Fruit fly (Drosophila melanogaster): ENCODE data around the gene MetRS-m.

MetRS-m gene

dm6 chr3R:14291431-14291830 is 31.6 kb upstream of the MetRS-m start:
- TF ChIP-seq CG17806 (tag; optimal IDR thresholded peaks at IDR 0.05) = peak; percentile 88
- peak; percentile 81 for TF ChIP-seq Ets98B (GFP tag; IDR thresholded peaks at IDR 0.05)
- TF ChIP-seq EcR (GFP tag; optimal IDR thresholded peaks at IDR 0.05) = peak; percentile 83
- peak; percentile 84 for TF ChIP-seq CG15710 (tag; optimal IDR thresholded peaks at IDR 0.05)
- peak; percentile 85 for TF ChIP-seq CG8159 (tag; optimal IDR thresholded peaks at IDR 0.05)
- peak; percentile 77 for TF ChIP-seq D1 (tag; optimal IDR thresholded peaks at IDR 0.05)
- TF ChIP-seq CG34367 (tag; optimal IDR thresholded peaks at IDR 0.05) = peak; percentile 82
- TF ChIP-seq CG13204 (GFP tag; optimal IDR thresholded peaks at IDR 0.05) = peak; percentile 79
- peak; percentile 80 for TF ChIP-seq CG32121 (GFP tag; IDR thresholded peaks at IDR 0.05)
- TF ChIP-seq CG8301 (tag; optimal IDR thresholded peaks at IDR 0.05) = peak; percentile 90
- TF ChIP-seq CG14655 (GFP tag; optimal IDR thresholded peaks at IDR 0.05) = peak; percentile 91
- peak; percentile 50; the same call in 1 of the 2 replicates for TF ChIP-seq rn (GFP tag; IDR thresholded peaks at IDR 0.05)
- TF ChIP-seq fd96Ca (GFP tag; IDR thresholded peaks at IDR 0.05) = peak; percentile 61
- peak; percentile 85 for TF ChIP-seq CG9948 (tag; optimal IDR thresholded peaks at IDR 0.05)
- TF ChIP-seq gl (tag; optimal IDR thresholded peaks at IDR 0.05) = peak; percentile 76
- peak; percentile 73 for TF ChIP-seq Snoo (tag; optimal IDR thresholded peaks at IDR 0.05)
- peak; percentile 78 for TF ChIP-seq Pif1B (GFP tag; optimal IDR thresholded peaks at IDR 0.05)
- TF ChIP-seq CG10348 (GFP tag; IDR thresholded peaks at IDR 0.05) = 0 out of 2 replicates have a peak, but pooled peaks have one; percentile 9
- TF ChIP-seq CG12605 (GFP tag; IDR thresholded peaks at IDR 0.05) = peak; percentile 81
- TF ChIP-seq CG4496 (GFP tag; IDR thresholded peaks at IDR 0.05) = peak; percentile 80
- TF ChIP-seq Pif1A (GFP tag; optimal IDR thresholded peaks at IDR 0.05) = peak; percentile 84

dm6 chr3R:14289958-14290835 is 30.4 kb upstream of the MetRS-m start:
- peak; percentile 48 for TF ChIP-seq CG15710 (tag; optimal IDR thresholded peaks at IDR 0.05)
- TF ChIP-seq CG32121 (GFP tag; IDR thresholded peaks at IDR 0.05) = peak; percentile 52
- TF ChIP-seq CG34367 (tag; optimal IDR thresholded peaks at IDR 0.05) = no peak
- TF ChIP-seq Pif1B (GFP tag; optimal IDR thresholded peaks at IDR 0.05) = peak; percentile 7
- TF ChIP-seq CG8159 (tag; optimal IDR thresholded peaks at IDR 0.05) = peak; percentile 56
- TF ChIP-seq CG8301 (tag; optimal IDR thresholded peaks at IDR 0.05) = peak; percentile 50
- peak; percentile 58 for TF ChIP-seq EcR (GFP tag; optimal IDR thresholded peaks at IDR 0.05)
- peak; percentile 4 for TF ChIP-seq CG17806 (tag; optimal IDR thresholded peaks at IDR 0.05)
- no peak for TF ChIP-seq rn (GFP tag; IDR thresholded peaks at IDR 0.05)
- TF ChIP-seq fd96Ca (GFP tag; IDR thresholded peaks at IDR 0.05) = peak; percentile 56; the same call in 1 of the 3 replicates
- TF ChIP-seq CG4496 (GFP tag; IDR thresholded peaks at IDR 0.05) = peak; percentile 53; the same call in 1 of the 3 replicates
- no peak for TF ChIP-seq CG10348 (GFP tag; IDR thresholded peaks at IDR 0.05)
- TF ChIP-seq Pif1A (GFP tag; optimal IDR thresholded peaks at IDR 0.05) = no peak
- peak; percentile 42 for TF ChIP-seq CG9948 (tag; optimal IDR thresholded peaks at IDR 0.05)
- no peak for TF ChIP-seq gl (tag; optimal IDR thresholded peaks at IDR 0.05)
- TF ChIP-seq Snoo (tag; optimal IDR thresholded peaks at IDR 0.05) = peak; percentile 3
- no peak for TF ChIP-seq CG12605 (GFP tag; IDR thresholded peaks at IDR 0.05)
- peak; percentile 46 for TF ChIP-seq D1 (tag; optimal IDR thresholded peaks at IDR 0.05)
- TF ChIP-seq Ets98B (GFP tag; IDR thresholded peaks at IDR 0.05) = peak; percentile 26; the same call in 1 of the 2 replicates
- TF ChIP-seq CG14655 (GFP tag; optimal IDR thresholded peaks at IDR 0.05) = peak; percentile 60
- TF ChIP-seq CG13204 (GFP tag; optimal IDR thresholded peaks at IDR 0.05) = no peak

dm6 chr3R:14288669-14289383 is 29.0 kb upstream of the MetRS-m start, which contains the start of gene red:
Gene red, plus strand, starts transcription at chr3R:14289071.
- TF ChIP-seq rn (GFP tag; IDR thresholded peaks at IDR 0.05) (no peak), fd96Ca (GFP tag; IDR thresholded peaks at IDR 0.05) (no peak; the same call in 2 of the 3 replicates), Pif1B (GFP tag; optimal IDR thresholded peaks at IDR 0.05) (peak; percentile 49), CG17806 (tag; optimal IDR thresholded peaks at IDR 0.05) (no peak), CG8159 (tag; optimal IDR thresholded peaks at IDR 0.05) (peak; percentile 9), Snoo (tag; optimal IDR thresholded peaks at IDR 0.05) (no peak), CG34367 (tag; optimal IDR thresholded peaks at IDR 0.05) (no peak), gl (tag; optimal IDR thresholded peaks at IDR 0.05) (no peak), CG8301 (tag; optimal IDR thresholded peaks at IDR 0.05) (peak; percentile 56), CG10348 (GFP tag; IDR thresholded peaks at IDR 0.05) (no peak), Pif1A (GFP tag; optimal IDR thresholded peaks at IDR 0.05) (peak; percentile 14), D1 (tag; optimal IDR thresholded peaks at IDR 0.05) (peak; percentile 12), CG14655 (GFP tag; optimal IDR thresholded peaks at IDR 0.05) (peak; percentile 59), CG13204 (GFP tag; optimal IDR thresholded peaks at IDR 0.05) (peak; percentile 4), CG32121 (GFP tag; IDR thresholded peaks at IDR 0.05) (0 out of 2 replicates have a peak, but pooled peaks have one; percentile 11), CG12605 (GFP tag; IDR thresholded peaks at IDR 0.05) (peak; percentile 25; the same call in 1 of the 2 replicates), CG15710 (tag; optimal IDR thresholded peaks at IDR 0.05) (no peak), Ets98B (GFP tag; IDR thresholded peaks at IDR 0.05) (peak; percentile 57), CG9948 (tag; optimal IDR thresholded peaks at IDR 0.05) (no peak), EcR (GFP tag; optimal IDR thresholded peaks at IDR 0.05) (peak; percentile 57), CG4496 (GFP tag; IDR thresholded peaks at IDR 0.05) (peak; percentile 52; the same call in 1 of the 3 replicates)

- TF ChIP-seq fd96Ca (GFP tag; IDR thresholded peaks at IDR 0.05) (no peak), CG10348 (GFP tag; IDR thresholded peaks at IDR 0.05) (no peak), Snoo (tag; optimal IDR thresholded peaks at IDR 0.05) (no peak), EcR (GFP tag; optimal IDR thresholded peaks at IDR 0.05) (no peak), CG8159 (tag; optimal IDR thresholded peaks at IDR 0.05) (no peak)
These were observed 28.2 kb upstream of the MetRS-m start for dm6 chr3R:14287980-14288379.
